Fruit fly (Drosophila melanogaster): ENCODE results near the gene Septin4.

Septin4 gene

DNA sequence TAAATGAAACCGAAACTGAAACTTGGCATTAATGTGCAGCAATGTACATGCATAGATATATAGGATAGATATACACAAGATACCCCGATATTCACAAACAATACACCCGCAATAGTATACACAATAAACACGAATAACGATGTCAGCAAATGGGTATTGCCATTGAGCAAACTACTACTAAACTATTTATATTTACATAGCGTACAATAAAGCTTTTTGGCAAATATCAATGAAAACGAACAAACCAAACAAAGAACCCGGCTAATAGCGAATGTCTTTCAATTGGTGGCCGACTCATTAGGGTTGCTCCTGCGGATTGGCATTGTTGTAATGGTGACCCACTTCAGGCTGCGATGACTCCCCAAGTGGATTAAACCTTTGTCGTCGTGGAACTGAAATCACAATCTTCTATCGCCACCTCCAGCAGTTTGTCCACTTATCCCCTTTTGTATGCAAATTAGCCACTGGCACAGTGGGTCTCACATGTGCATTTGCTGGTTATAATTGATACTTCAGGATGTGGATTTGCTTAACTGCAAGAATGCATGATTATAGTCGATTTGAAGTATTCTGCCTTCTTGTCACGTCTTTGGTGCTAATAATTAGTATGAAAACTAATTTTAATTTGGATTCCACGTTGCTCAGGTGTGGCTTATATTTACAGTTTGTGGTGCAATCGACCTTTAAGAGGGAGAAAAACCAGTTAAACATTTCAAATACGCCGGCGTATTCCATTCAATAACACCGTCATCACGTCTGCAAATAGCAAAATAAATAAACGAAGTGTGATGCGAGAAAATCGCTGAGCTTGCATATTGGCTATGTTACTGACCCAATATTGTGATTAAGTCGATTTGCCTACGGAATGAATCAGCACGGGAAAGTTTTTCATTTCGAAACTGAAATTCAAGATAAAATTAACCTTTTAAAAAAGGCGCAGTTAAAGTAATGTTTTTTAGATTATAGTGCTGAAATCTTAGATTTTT is 44.6 kb downstream of the Septin4 start (continued):
- TF ChIP-seq CG15269 (tag; optimal IDR thresholded peaks at IDR 0.05): peak; percentile 59
- TF ChIP-seq CG4707 (GFP tag; optimal IDR thresholded peaks at IDR 0.05): peak; percentile 95
- peak; percentile 12 for TF ChIP-seq ind (GFP tag; optimal IDR thresholded peaks at IDR 0.05)
- TF ChIP-seq Dbx (GFP tag; IDR thresholded peaks at IDR 0.05): no peak
- TF ChIP-seq otp (GFP tag; IDR thresholded peaks at IDR 0.05): peak; percentile 85
- TF ChIP-seq CG11504 (tag; optimal IDR thresholded peaks at IDR 0.05): peak; percentile 79
- TF ChIP-seq CG18619 (GFP tag; optimal IDR thresholded peaks at IDR 0.05): no peak
- peak; percentile 53 for TF ChIP-seq lab (GFP tag; optimal IDR thresholded peaks at IDR 0.05)
- peak; percentile 26 for TF ChIP-seq CG8924 (tag; optimal IDR thresholded peaks at IDR 0.05)
- no peak for TF ChIP-seq CG1024 (GFP tag; IDR thresholded peaks at IDR 0.05)
- no peak for TF ChIP-seq lov (optimal IDR thresholded peaks at IDR 0.05)
- TF ChIP-seq lov (GFP tag; IDR thresholded peaks at IDR 0.05): 0 out of 3 replicates have a peak, but pooled peaks have one; percentile 43
- TF ChIP-seq chinmo (GFP tag; IDR thresholded peaks at IDR 0.05; ENCODE audit: partially characterized antibody): 0 out of 4 replicates have a peak, but pooled peaks have one; percentile 10
- TF ChIP-seq CG6175 (GFP tag; IDR thresholded peaks at IDR 0.05): peak; percentile 15; the same call in 1 of the 3 replicates
- TF ChIP-seq CG15073 (GFP tag; optimal IDR thresholded peaks at IDR 0.05): no peak
- peak; percentile 41 for TF ChIP-seq CG1603 (tag; optimal IDR thresholded peaks at IDR 0.05)
- no peak for TF ChIP-seq maf-S (GFP tag; optimal IDR thresholded peaks at IDR 0.05)
- TF ChIP-seq bigmax (GFP tag; optimal IDR thresholded peaks at IDR 0.05): no peak
- peak; percentile 28 for TF ChIP-seq Hsf (GFP tag; optimal IDR thresholded peaks at IDR 0.05)
- TF ChIP-seq Lim3 (GFP tag; IDR thresholded peaks at IDR 0.05): peak; percentile 50; the same call in 1 of the 2 replicates
- no peak for TF ChIP-seq Dp (GFP tag; optimal IDR thresholded peaks at IDR 0.05)
- no peak for TF ChIP-seq pan (optimal IDR thresholded peaks at IDR 0.05)
- peak in 1 of 2 experiments; percentile 83 for TF ChIP-seq pan (GFP tag; optimal IDR thresholded peaks at IDR 0.05 in 1 of 2, IDR thresholded peaks at IDR 0.05 in 1 of 2)
- no peak for TF ChIP-seq bbx (GFP tag; IDR thresholded peaks at IDR 0.05; ENCODE audit: partially characterized antibody)
- no peak for TF ChIP-seq HHEX (GFP tag; optimal IDR thresholded peaks at IDR 0.05)
- TF ChIP-seq bowl (GFP tag; IDR thresholded peaks at IDR 0.05): 0 out of 2 replicates have a peak, but pooled peaks have one; percentile 30
- TF ChIP-seq Dip3 (GFP tag; optimal IDR thresholded peaks at IDR 0.05): peak; percentile 64
- peak; percentile 26 for TF ChIP-seq grau (tag; optimal IDR thresholded peaks at IDR 0.05)
- TF ChIP-seq onecut (GFP tag; IDR thresholded peaks at IDR 0.05): peak; percentile 72
- TF ChIP-seq Nf-YA (GFP tag; IDR thresholded peaks at IDR 0.05): 0 out of 2 replicates have a peak, but pooled peaks have one; percentile 6
- peak; percentile 15 for TF ChIP-seq CG2712 (tag; optimal IDR thresholded peaks at IDR 0.05)
- TF ChIP-seq wdn (GFP tag; IDR thresholded peaks at IDR 0.05): no peak
- no peak for TF ChIP-seq CG17912 (GFP tag; optimal IDR thresholded peaks at IDR 0.05)
- TF ChIP-seq sens-2 (GFP tag; IDR thresholded peaks at IDR 0.05): peak; percentile 71
- TF ChIP-seq E2f1 (GFP tag; IDR thresholded peaks at IDR 0.05): 0 out of 2 replicates have a peak, but pooled peaks have one; percentile 35
- TF ChIP-seq zf30C (GFP tag; optimal IDR thresholded peaks at IDR 0.05): no peak
- no peak for TF ChIP-seq hb (GFP tag; IDR thresholded peaks at IDR 0.05; ENCODE audit: partially characterized antibody)
- no peak for TF ChIP-seq CG13287 (GFP tag; IDR thresholded peaks at IDR 0.05; ENCODE audit: partially characterized antibody)
- TF ChIP-seq vvl (GFP tag; IDR thresholded peaks at IDR 0.05): peak; percentile 90
- TF ChIP-seq CG9797 (GFP tag; optimal IDR thresholded peaks at IDR 0.05): no peak
- TF ChIP-seq CG8290 (GFP tag; optimal IDR thresholded peaks at IDR 0.05): no peak
- peak in 1 of 2 experiments; percentile 15 for TF ChIP-seq CG8290 (tag; optimal IDR thresholded peaks at IDR 0.05)
- peak; percentile 85 for TF ChIP-seq CG10366 (GFP tag; IDR thresholded peaks at IDR 0.05)
- 0 out of 3 replicates have a peak, but pooled peaks have one; percentile 22 for TF ChIP-seq sr (GFP tag; IDR thresholded peaks at IDR 0.05)
- peak in 1 of 2 experiments; percentile 81 for TF ChIP-seq dpn (GFP tag; optimal IDR thresholded peaks at IDR 0.05)
- TF ChIP-seq CG2199 (GFP tag; IDR thresholded peaks at IDR 0.05): 0 out of 3 replicates have a peak, but pooled peaks have one; percentile 48
- no peak for TF ChIP-seq Dip2 (GFP tag; IDR thresholded peaks at IDR 0.05)
- TF ChIP-seq zfh1 (GFP tag; IDR thresholded peaks at IDR 0.05): peak; percentile 84
- TF ChIP-seq schlank (tag; optimal IDR thresholded peaks at IDR 0.05): peak; percentile 43

Measured in whole organism, embryonic.